Worm (Caenorhabditis elegans) whole organism, young adult: ENCODE measurements around the gene sra-27.

Experiments used
- B0035.1 ChIP-seq: sonication (generic microtip); optimal IDR thresholded peaks from 2 replicates; lab custom pipeline; 2016; ENCODE audit warnings: missing genetic modification characterization, mild to moderate bottlenecking, missing compliant biosample characterization, missing genotype, missing genetic modification reagents
- B0336.3 ChIP-seq: fragments of 200-800 bp; sonication (Bioruptor generic); IDR thresholded peaks from 2 replicates; pipeline ENCODE4 v1.3.6; 2022; ENCODE audit warnings: missing genetic modification characterization, missing compliant biosample characterization
- F22D6.2 ChIP-seq: sonication (generic microtip); optimal IDR thresholded peaks from 2 replicates; lab custom pipeline; 2016; ENCODE audit warnings: mild to moderate bottlenecking, missing genetic modification characterization, missing compliant biosample characterization
- F33H1.4 ChIP-seq: fragments of 200-800 bp; sonication (Bioruptor generic); IDR thresholded peaks from 2 replicates; pipeline ENCODE4 v1.3.6; 2022; ENCODE audit warnings: missing genetic modification reagents, missing genetic modification characterization, missing compliant biosample characterization
- F37B4.10 ChIP-seq: fragments of 200-800 bp; sonication (Bioruptor generic); IDR thresholded peaks from 2 replicates; pipeline ENCODE4 v1.3.6; 2022; ENCODE audit warnings: missing genetic modification characterization, missing compliant biosample characterization
- F39B2.1 ChIP-seq: fragments of 200-800 bp; sonication (Bioruptor generic); IDR thresholded peaks from 2 replicates; pipeline ENCODE4 v1.3.6; 2022; ENCODE audit warnings: missing genetic modification reagents, missing genetic modification characterization, missing compliant biosample characterization
- F49E8.2 ChIP-seq: sonication (generic microtip); optimal IDR thresholded peaks from 3 replicates; lab custom pipeline; 2017; ENCODE audit warnings: missing genetic modification characterization, mild to moderate bottlenecking, missing compliant biosample characterization, antibody characterized with exemption, moderate library complexity; ENCODE audit not compliant: insufficient read depth
- F55B11.4 ChIP-seq: sonication (generic microtip); optimal IDR thresholded peaks from 2 replicates; lab custom pipeline; 2016; ENCODE audit warnings: missing compliant biosample characterization, missing genetic modification characterization, borderline replicate concordance; ENCODE audit not compliant: insufficient read depth
- F57A8.1 ChIP-seq: fragments of 200-800 bp; sonication (Bioruptor generic); optimal IDR thresholded peaks from 2 replicates; lab custom pipeline; 2018; ENCODE audit warnings: mild to moderate bottlenecking, missing genetic modification characterization, moderate library complexity, missing compliant biosample characterization
- T26A5.8 ChIP-seq: sonication (generic microtip); optimal IDR thresholded peaks from 2 replicates; lab custom pipeline; 2016; ENCODE audit warnings: missing genetic modification characterization, missing compliant biosample characterization
- Y53F4B.3 ChIP-seq: fragments of 200-800 bp; sonication (Bioruptor generic); IDR thresholded peaks from 2 replicates; pipeline ENCODE4 v1.3.6; 2022; ENCODE audit warnings: missing genetic modification reagents, missing genetic modification characterization, missing compliant biosample characterization
- Y67H2A.10 ChIP-seq: fragments of 200-800 bp; sonication (Bioruptor generic); conservative IDR thresholded peaks from 2 replicates; pipeline ENCODE4 v1.3.6; 2022; ENCODE audit warnings: missing genetic modification reagents, missing genetic modification characterization, missing compliant biosample characterization
- ZK185.1 ChIP-seq: sonication (generic microtip); optimal IDR thresholded peaks from 2 replicates; lab custom pipeline; 2016; ENCODE audit warnings: mild to moderate bottlenecking, missing genetic modification characterization, missing compliant biosample characterization; ENCODE audit not compliant: poor library complexity, severe bottlenecking
- aptf-2 ChIP-seq: fragments of 200-800 bp; sonication (Bioruptor generic); conservative IDR thresholded peaks from 2 replicates; pipeline ENCODE4 v1.3.6; 2022; ENCODE audit warnings: missing genetic modification reagents, missing genetic modification characterization, missing compliant biosample characterization
- aptf-3 ChIP-seq: fragments of 200-800 bp; sonication (Bioruptor generic); IDR thresholded peaks from 2 replicates; pipeline ENCODE4 v1.3.6; 2022; ENCODE audit warnings: missing genetic modification characterization, missing compliant biosample characterization
- athp-1 ChIP-seq: sonication (generic microtip); optimal IDR thresholded peaks from 2 replicates; lab custom pipeline; 2017; ENCODE audit warnings: mild to moderate bottlenecking, missing genetic modification characterization, missing compliant biosample characterization
- attf-5 ChIP-seq: fragments of 200-800 bp; sonication (Bioruptor generic); optimal IDR thresholded peaks from 2 replicates; lab custom pipeline; 2018; ENCODE audit warnings: mild to moderate bottlenecking, missing genetic modification characterization, missing compliant biosample characterization
- attf-6 ChIP-seq: fragments of 200-800 bp; sonication (Bioruptor generic); IDR thresholded peaks from 2 replicates; pipeline ENCODE4 v1.3.6; 2022; ENCODE audit warnings: missing genetic modification reagents, missing genetic modification characterization, missing compliant biosample characterization
- bed-1 ChIP-seq: fragments of 200-800 bp; sonication (Bioruptor generic); IDR thresholded peaks from 2 replicates; pipeline ENCODE4 v1.3.6; 2022; ENCODE audit warnings: missing genetic modification reagents, missing genetic modification characterization, missing compliant biosample characterization
- ceh-40 ChIP-seq: fragments of 200-800 bp; sonication (Bioruptor generic); IDR thresholded peaks from 2 replicates; pipeline ENCODE4 v1.3.6; 2022; ENCODE audit warnings: missing genetic modification characterization, missing compliant biosample characterization
- ceh-79 ChIP-seq: sonication (generic microtip); optimal IDR thresholded peaks from 2 replicates; lab custom pipeline; 2017; ENCODE audit warnings: mild to moderate bottlenecking, missing genetic modification characterization, missing compliant biosample characterization
- ceh-91 ChIP-seq: fragments of 200-800 bp; sonication (Bioruptor generic); IDR thresholded peaks from 2 replicates; pipeline ENCODE4 v1.3.6; 2022; ENCODE audit warnings: missing genetic modification reagents, missing genetic modification characterization, missing compliant biosample characterization
- dox-1 ChIP-seq: fragments of 200-800 bp; sonication (Bioruptor generic); IDR thresholded peaks from 2 replicates; pipeline ENCODE4 v1.3.6; 2022; ENCODE audit warnings: missing genetic modification reagents, missing genetic modification characterization, missing compliant biosample characterization
- egl-18 ChIP-seq: fragments of 200-800 bp; sonication (Bioruptor generic); IDR thresholded peaks from 2 replicates; pipeline ENCODE4 v1.3.6; 2022; ENCODE audit warnings: missing genetic modification reagents, missing genetic modification characterization, missing compliant biosample characterization
- gei-17 ChIP-seq: fragments of 200-800 bp; sonication (Bioruptor generic); optimal IDR thresholded peaks from 2 replicates; lab custom pipeline; 2018; ENCODE audit warnings: mild to moderate bottlenecking, missing genetic modification characterization, missing compliant biosample characterization
- hmg-1.2 ChIP-seq: fragments of 200-800 bp; sonication (Bioruptor generic); IDR thresholded peaks from 2 replicates; pipeline ENCODE4 v1.3.6; 2022; ENCODE audit warnings: missing genetic modification reagents, missing genetic modification characterization, missing compliant biosample characterization
- hrde-1 ChIP-seq: sonication (generic microtip); optimal IDR thresholded peaks from 2 replicates; lab custom pipeline; 2016; ENCODE audit warnings: missing genetic modification characterization, mild to moderate bottlenecking, missing compliant biosample characterization, moderate library complexity, missing genotype, missing genetic modification reagents, borderline replicate concordance
- hsf-1 ChIP-seq: fragments of 200-800 bp; sonication (Bioruptor generic); IDR thresholded peaks from 2 replicates; pipeline ENCODE4 v1.3.6; 2022; ENCODE audit warnings: missing genetic modification reagents, missing genetic modification characterization, missing compliant biosample characterization
- let-607 ChIP-seq, 2 experiments: fragments of 200-800 bp in 1 of 2; sonication (Bioruptor generic) in 1 of 2; sonication (generic microtip) in 1 of 2; optimal IDR thresholded peaks; 2 replicates each; lab custom pipeline; 2016 to 2018; ENCODE audit warnings: mild to moderate bottlenecking in 2 of 2, missing compliant biosample characterization in 2 of 2, missing genetic modification characterization in 2 of 2, moderate library complexity in 2 of 2, missing genotype in 1 of 2
- lin-35 ChIP-seq, 3 experiments: fragments of 150-350 bp in 2 of 3; sonication (generic microtip) in 1 of 3; optimal IDR thresholded peaks; 2 replicates each; lab custom pipeline; 2014 to 2018; ENCODE audit warnings: missing biosample characterization in 3 of 3, missing genetic modification characterization in 3 of 3, missing genetic modification reagents in 3 of 3
- lsl-1 ChIP-seq: fragments of 200-800 bp; sonication (Bioruptor generic); optimal IDR thresholded peaks from 2 replicates; lab custom pipeline; 2018; ENCODE audit warnings: mild to moderate bottlenecking, missing genetic modification characterization, moderate library complexity, missing compliant biosample characterization
- madf-6 ChIP-seq: fragments of 200-800 bp; sonication (Bioruptor generic); IDR thresholded peaks from 2 replicates; pipeline ENCODE4 v1.3.6; 2022; ENCODE audit warnings: missing genetic modification reagents, missing genetic modification characterization, missing compliant biosample characterization
- madf-8 ChIP-seq: fragments of 200-800 bp; sonication (Bioruptor generic); conservative IDR thresholded peaks from 2 replicates; pipeline ENCODE4 v1.3.6; 2022; ENCODE audit warnings: missing genetic modification reagents, missing genetic modification characterization, missing compliant biosample characterization
- mxl-1 ChIP-seq: sonication (generic microtip); optimal IDR thresholded peaks from 2 replicates; lab custom pipeline; 2016; ENCODE audit warnings: missing genetic modification characterization, missing compliant biosample characterization
- nfya-2 ChIP-seq: fragments of 200-800 bp; sonication (Bioruptor generic); IDR thresholded peaks from 2 replicates; pipeline ENCODE4 v1.3.6; 2022; ENCODE audit warnings: missing genetic modification reagents, missing genetic modification characterization, missing compliant biosample characterization
- nhr-80 ChIP-seq: sonication (generic microtip); optimal IDR thresholded peaks from 2 replicates; lab custom pipeline; 2016; ENCODE audit warnings: missing genetic modification characterization, missing compliant biosample characterization
- pbrm-1 ChIP-seq: fragments of 200-800 bp; sonication (Bioruptor generic); IDR thresholded peaks from 2 replicates; pipeline ENCODE4 v1.3.6; 2022; ENCODE audit warnings: missing genetic modification reagents, missing genetic modification characterization, missing compliant biosample characterization
- sdz-38 ChIP-seq: sonication (generic microtip); optimal IDR thresholded peaks from 2 replicates; lab custom pipeline; 2016; ENCODE audit warnings: missing genotype, missing genetic modification characterization, missing compliant biosample characterization
- sea-2 ChIP-seq: fragments of 200-800 bp; sonication (Bioruptor generic); IDR thresholded peaks from 2 replicates; pipeline ENCODE4 v1.3.6; 2022; ENCODE audit warnings: missing genetic modification characterization, missing compliant biosample characterization
- snpc-4 ChIP-seq, 5 experiments: fragments of 150-350 bp in 1 of 5; sonication (generic microtip) in 4 of 5; optimal IDR thresholded peaks; 2 replicates each; lab custom pipeline; 2014 to 2018; ENCODE audit warnings: missing genetic modification characterization in 5 of 5, missing biosample characterization in 3 of 5, antibody characterized with exemption in 2 of 5, mild to moderate bottlenecking in 2 of 5, missing compliant biosample characterization in 2 of 5, missing genotype in 2 of 5, moderate library complexity in 2 of 5, missing genetic modification reagents in 1 of 5
- somi-1 ChIP-seq: fragments of 200-800 bp; sonication (Bioruptor generic); optimal IDR thresholded peaks from 2 replicates; lab custom pipeline; 2018; ENCODE audit warnings: mild to moderate bottlenecking, missing genetic modification characterization, missing compliant biosample characterization
- sptf-2 ChIP-seq: fragments of 200-800 bp; sonication (Bioruptor generic); optimal IDR thresholded peaks from 2 replicates; lab custom pipeline; 2018; ENCODE audit warnings: mild to moderate bottlenecking, missing genetic modification characterization, missing compliant biosample characterization
- zfh-2 ChIP-seq: fragments of 200-800 bp; sonication (Bioruptor generic); conservative IDR thresholded peaks from 2 replicates; pipeline ENCODE4 v1.3.6; 2022; ENCODE audit warnings: missing genetic modification reagents, missing genetic modification characterization, missing compliant biosample characterization
- ztf-25 ChIP-seq: fragments of 200-800 bp; sonication (Bioruptor generic); IDR thresholded peaks from 2 replicates; pipeline ENCODE4 v1.3.6; 2022; ENCODE audit warnings: missing genetic modification reagents, missing genetic modification characterization, missing compliant biosample characterization
- ztf-26 ChIP-seq: sonication (generic microtip); optimal IDR thresholded peaks from 2 replicates; lab custom pipeline; 2017; ENCODE audit warnings: missing genetic modification characterization, missing compliant biosample characterization
- ztf-6 ChIP-seq: fragments of 200-800 bp; sonication (Bioruptor generic); IDR thresholded peaks from 2 replicates; pipeline ENCODE4 v1.3.6; 2022; ENCODE audit warnings: missing genetic modification reagents, missing genetic modification characterization, missing compliant biosample characterization

Gene sra-27

ce11 chrII:6563238-6563637, 5.6 kb upstream of the sra-27 start (continued):
- TF ChIP-seq zfh-2 (GFP tag; lab: Robert Waterston, UW) (peak; percentile 49), hmg-1.2 (GFP tag; lab: Robert Waterston, UW) (peak; percentile 87), snpc-4 (GFP tag; optimal IDR thresholded peaks at IDR 0.05; lab: Kevin White, UChicago) (no peak), snpc-4 (tag; optimal IDR thresholded peaks at IDR 0.05; lab: Kevin White, UChicago) (peak in 1 of 4 experiments; percentile 48), F55B11.4 (tag; lab: Kevin White, UChicago) (no peak), F33H1.4 (GFP tag; lab: Robert Waterston, UW) (no peak), athp-1 (tag; lab: Kevin White, UChicago) (no peak), nhr-80 (peak; percentile 44)

ce11 chrII:6565077-6565476, 3.7 kb upstream of the sra-27 start, which contains the start of gene mpz-3:
Gene mpz-3 (minus strand): TSS chrII:6565396.
- no peak for TF ChIP-seq lsl-1 (GFP tag; lab: Kevin White, UChicago)
- peak; percentile 30 for TF ChIP-seq attf-5 (GFP tag; lab: Kevin White, UChicago)
- TF ChIP-seq ztf-6 (GFP tag; lab: Robert Waterston, UW): no peak
- TF ChIP-seq B0035.1 (tag; lab: Kevin White, UChicago): no peak
- TF ChIP-seq let-607 (tag; optimal IDR thresholded peaks at IDR 0.05; lab: Kevin White, UChicago): no peak
- no peak for TF ChIP-seq mxl-1 (tag; lab: Kevin White, UChicago)
- no peak for TF ChIP-seq F57A8.1 (GFP tag; lab: Kevin White, UChicago)
- peak; percentile 27 for TF ChIP-seq snpc-4 (GFP tag; optimal IDR thresholded peaks at IDR 0.05; lab: Kevin White, UChicago)
- TF ChIP-seq snpc-4 (tag; optimal IDR thresholded peaks at IDR 0.05; lab: Kevin White, UChicago): no peak
- peak; percentile 21; the same call in 1 of the 2 replicates for TF ChIP-seq ceh-91 (GFP tag; lab: Robert Waterston, UW)
- no peak for TF ChIP-seq F22D6.2 (tag; lab: Kevin White, UChicago)
- TF ChIP-seq attf-6 (GFP tag; lab: Robert Waterston, UW): no peak
- peak; percentile 9 for TF ChIP-seq ztf-26
- peak; percentile 70 for TF ChIP-seq hmg-1.2 (GFP tag; lab: Robert Waterston, UW)
- TF ChIP-seq F49E8.2 (tag; lab: Kevin White, UChicago): peak; percentile 66
- peak; percentile 17 for TF ChIP-seq ZK185.1 (tag; lab: Kevin White, UChicago)
- no peak for TF ChIP-seq athp-1 (tag; lab: Kevin White, UChicago)
- no peak for TF ChIP-seq B0336.3 (GFP tag; lab: Robert Waterston, UW)
- TF ChIP-seq ztf-25 (GFP tag; lab: Robert Waterston, UW): no peak
- TF ChIP-seq aptf-2 (GFP tag; lab: Robert Waterston, UW): peak; percentile 58; the same call in 1 of the 2 replicates
- TF ChIP-seq T26A5.8 (tag; lab: Kevin White, UChicago): no peak
- TF ChIP-seq egl-18: no peak
- TF ChIP-seq sdz-38 (tag; lab: Kevin White, UChicago): no peak
- no peak for TF ChIP-seq Y53F4B.3 (GFP tag; lab: Robert Waterston, UW)
- TF ChIP-seq madf-6 (GFP tag; lab: Robert Waterston, UW): no peak
- TF ChIP-seq Y67H2A.10 (GFP tag; lab: Robert Waterston, UW): no peak
- no peak for TF ChIP-seq sea-2
- no peak for TF ChIP-seq lin-35 (GFP tag; optimal IDR thresholded peaks at IDR 0.05; lab: Kevin White, UChicago)
- no peak for TF ChIP-seq somi-1 (GFP tag; lab: Kevin White, UChicago)
- TF ChIP-seq gei-17 (GFP tag; lab: Kevin White, UChicago): no peak
- no peak for TF ChIP-seq ceh-79 (tag; lab: Kevin White, UChicago)
- TF ChIP-seq F37B4.10 (GFP tag; lab: Robert Waterston, UW): no peak
- peak; percentile 44; the same call in 1 of the 2 replicates for TF ChIP-seq pbrm-1 (GFP tag; lab: Robert Waterston, UW)
- TF ChIP-seq aptf-3 (GFP tag; lab: Robert Waterston, UW): no peak
- TF ChIP-seq dox-1: no peak
- no peak for TF ChIP-seq hrde-1
- no peak for TF ChIP-seq F39B2.1 (GFP tag; lab: Robert Waterston, UW)
- TF ChIP-seq hsf-1 (GFP tag; lab: Robert Waterston, UW): no peak
- no peak for TF ChIP-seq ceh-40 (GFP tag; lab: Robert Waterston, UW)
- TF ChIP-seq madf-8: peak; percentile 20; the same call in 1 of the 2 replicates
- no peak for TF ChIP-seq nfya-2
- peak; percentile 15 for TF ChIP-seq nhr-80
- TF ChIP-seq bed-1: no peak
- TF ChIP-seq sptf-2: no peak
